Worm (Caenorhabditis elegans): ENCODE results near the gene str-150.

DNA sequence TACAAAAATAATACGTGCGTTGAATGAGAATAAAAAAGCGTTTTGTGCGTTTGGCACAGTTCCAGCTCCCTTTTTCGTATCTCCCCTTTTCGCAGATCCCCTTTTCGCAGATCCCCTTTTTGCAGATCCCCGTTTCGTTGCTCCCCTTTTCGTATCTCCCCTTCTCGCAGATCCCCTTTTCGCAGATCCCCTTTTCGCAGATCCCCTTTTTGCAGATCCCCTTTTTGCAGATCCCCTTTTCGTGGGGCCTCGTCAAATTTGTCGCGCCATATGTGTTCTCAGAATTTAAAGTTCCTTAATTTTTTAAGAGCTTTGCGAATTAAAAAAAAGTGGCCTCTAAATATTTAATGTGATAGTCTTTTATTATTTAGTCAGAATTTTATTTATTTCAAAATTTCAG, 30.1 kb upstream of the str-150 start, which contains the start of gene Y32B12B.4:
- TF ChIP-seq lin-38 (GFP tag; IDR thresholded peaks at IDR 0.05) (no peak), tra-1 (GFP tag; IDR thresholded peaks at IDR 0.05) (no peak)

Measured in whole organism, L4 larva.